Fruit fly (Drosophila melanogaster) whole organism, wandering third instar larva: ENCODE data around the gene CG4586.
A peak's percentile ranks its signal among the peaks of the same experiment; 100 is the strongest.

ENCODE experiments used
- Abd-B ChIP-seq: fragments of >200 bp; optimal IDR thresholded peaks from 2 replicates; lab custom pipeline; 2017; ENCODE audit warnings: missing biosample characterization, missing genetic modification characterization
- CG32264 ChIP-seq: fragments of 200-800 bp; sonication (Bioruptor generic); optimal IDR thresholded peaks from 2 replicates; lab custom pipeline; 2016; ENCODE audit warnings: missing biosample characterization, missing genetic modification characterization
- CG9705 ChIP-seq: fragments of 200-800 bp; sonication (Bioruptor generic); optimal IDR thresholded peaks from 2 replicates; lab custom pipeline; 2018; ENCODE audit warnings: missing biosample characterization, mild to moderate bottlenecking, missing genetic modification characterization
- CrebA ChIP-seq: fragments of 200-800 bp; sonication (Bioruptor generic); optimal IDR thresholded peaks from 2 replicates; lab custom pipeline; 2016; ENCODE audit warnings: missing biosample characterization, mild to moderate bottlenecking, missing genetic modification characterization, borderline replicate concordance
- Dfd ChIP-seq: fragments of >200 bp; optimal IDR thresholded peaks from 2 replicates; lab custom pipeline; 2017; ENCODE audit warnings: missing biosample characterization, missing genetic modification characterization
- Dif ChIP-seq: fragments of 200-275, 200-300 bp; sonication (Bioruptor generic); optimal IDR thresholded peaks from 2 replicates; lab custom pipeline; 2018; ENCODE audit warnings: missing biosample characterization, missing genetic modification characterization; ENCODE audit not compliant: partially characterized antibody
- GATAd ChIP-seq: sonication (Bioruptor generic); optimal IDR thresholded peaks from 2 replicates; lab custom pipeline; 2016; ENCODE audit warnings: missing biosample characterization, missing genetic modification characterization
- HLH106 ChIP-seq: fragments of 200-800 bp; optimal IDR thresholded peaks from 3 replicates; lab custom pipeline; 2019; ENCODE audit warnings: missing biosample characterization, mild to moderate bottlenecking, missing genetic modification characterization, moderate library complexity
- Hnf4 ChIP-seq: fragments of 200-800 bp; sonication (Bioruptor generic); optimal IDR thresholded peaks from 2 replicates; lab custom pipeline; 2016; ENCODE audit warnings: missing biosample characterization, mild to moderate bottlenecking, missing genetic modification characterization
- Hr78 ChIP-seq: fragments of >200 bp; optimal IDR thresholded peaks from 2 replicates; lab custom pipeline; 2017; ENCODE audit warnings: missing biosample characterization, missing genetic modification characterization
- Hr83 ChIP-seq: fragments of 200-300 bp; sonication (Bioruptor generic); optimal IDR thresholded peaks from 2 replicates; lab custom pipeline; 2016; ENCODE audit warnings: missing biosample characterization, mild to moderate bottlenecking, missing genetic modification characterization, moderate library complexity; ENCODE audit not compliant: poor library complexity, severe bottlenecking
- Jra ChIP-seq: sonication (Bioruptor generic); optimal IDR thresholded peaks from 2 replicates; lab custom pipeline; 2016; ENCODE audit warnings: missing biosample characterization, missing genetic modification characterization
- Mio ChIP-seq: sonication (Bioruptor generic); optimal IDR thresholded peaks from 2 replicates; lab custom pipeline; 2016; ENCODE audit warnings: missing biosample characterization, missing genetic modification characterization
- Myc ChIP-seq: fragments of >200 bp; optimal IDR thresholded peaks from 2 replicates; lab custom pipeline; 2017
- N ChIP-seq: fragments of >200 bp; optimal IDR thresholded peaks from 2 replicates; lab custom pipeline; 2018; ENCODE audit warnings: missing biosample characterization, missing external identifiers, missing genetic modification characterization
- OdsH ChIP-seq: fragments of 200-800 bp; sonication (Bioruptor generic); optimal IDR thresholded peaks from 2 replicates; lab custom pipeline; 2016; ENCODE audit warnings: missing biosample characterization, mild to moderate bottlenecking, missing genetic modification characterization
- Rel ChIP-seq, 2 experiments: fragments of 200-800 bp; sonication (Bioruptor generic) in 1 of 2; optimal IDR thresholded peaks; 2 replicates in 1 of 2; 3 replicates in 1 of 2; lab custom pipeline; 2016 to 2019; ENCODE audit warnings: mild to moderate bottlenecking in 2 of 2, missing biosample characterization in 2 of 2, missing genetic modification characterization in 2 of 2, moderate library complexity in 1 of 2
- Sp1 ChIP-seq: fragments of 200-800 bp; sonication (Bioruptor generic); optimal IDR thresholded peaks from 3 replicates; lab custom pipeline; 2019; ENCODE audit warnings: missing biosample characterization, mild to moderate bottlenecking, missing genetic modification characterization, moderate library complexity
- Vsx2 ChIP-seq: fragments of 200-300, 225-300 bp; sonication (Bioruptor generic); optimal IDR thresholded peaks from 2 replicates; lab custom pipeline; 2018; ENCODE audit warnings: missing biosample characterization, missing genetic modification characterization; ENCODE audit not compliant: partially characterized antibody
- br ChIP-seq: fragments of 200-800 bp; sonication (Bioruptor generic); optimal IDR thresholded peaks from 2 replicates; lab custom pipeline; 2016; ENCODE audit warnings: missing biosample characterization, missing genetic modification characterization
- brk ChIP-seq: fragments of 200-800 bp; sonication (Bioruptor generic); optimal IDR thresholded peaks from 2 replicates; lab custom pipeline; 2016; ENCODE audit warnings: missing biosample characterization, mild to moderate bottlenecking, missing genetic modification characterization
- dl ChIP-seq, 2 experiments: fragments of 175-275, 200-275 bp in 1 of 2; fragments of 200-275 bp in 1 of 2; sonication (Bioruptor generic); optimal IDR thresholded peaks; lab custom pipeline; 2018; ENCODE audit warnings: mild to moderate bottlenecking in 2 of 2, missing biosample characterization in 2 of 2, missing genetic modification characterization in 2 of 2, moderate library complexity in 2 of 2; ENCODE audit not compliant: partially characterized antibody in 2 of 2, insufficient read depth in 1 of 2
- dmrt93B ChIP-seq: fragments of 200-800 bp; sonication (Bioruptor generic); optimal IDR thresholded peaks from 2 replicates; lab custom pipeline; 2018; ENCODE audit warnings: missing biosample characterization, mild to moderate bottlenecking, missing genetic modification characterization
- dsf ChIP-seq: sonication (Bioruptor generic); optimal IDR thresholded peaks from 2 replicates; lab custom pipeline; 2016; ENCODE audit warnings: missing biosample characterization, missing genetic modification characterization, borderline replicate concordance
- ey ChIP-seq: fragments of 200-800 bp; sonication (Bioruptor generic); optimal IDR thresholded peaks from 2 replicates; lab custom pipeline; 2016; ENCODE audit warnings: missing biosample characterization, missing genetic modification characterization
- foxo ChIP-seq, 2 experiments: fragments of 200-800 bp; sonication (Bioruptor generic); optimal IDR thresholded peaks; 2 replicates in 1 of 2; 3 replicates in 1 of 2; lab custom pipeline; 2016 to 2017; ENCODE audit warnings: missing biosample characterization in 2 of 2, missing genetic modification characterization in 2 of 2
- fru ChIP-seq: fragments of 200-800 bp; sonication (Bioruptor generic); optimal IDR thresholded peaks from 3 replicates; lab custom pipeline; 2016; ENCODE audit warnings: missing biosample characterization, mild to moderate bottlenecking, missing genetic modification characterization
- h ChIP-seq: fragments of 200-800 bp; sonication (Bioruptor generic); optimal IDR thresholded peaks from 3 replicates; lab custom pipeline; 2016; ENCODE audit warnings: missing biosample characterization, mild to moderate bottlenecking, missing genetic modification characterization
- jim ChIP-seq: fragments of 175-275, 200-325 bp; sonication (Bioruptor generic); optimal IDR thresholded peaks from 2 replicates; lab custom pipeline; 2016; ENCODE audit warnings: missing biosample characterization, mild to moderate bottlenecking, missing genetic modification characterization
- lola ChIP-seq: fragments of >200 bp; optimal IDR thresholded peaks from 2 replicates; lab custom pipeline; 2017; ENCODE audit warnings: missing biosample characterization, missing genetic modification characterization
- pan ChIP-seq: fragments of >200 bp; optimal IDR thresholded peaks from 2 replicates; lab custom pipeline; 2017
- psq ChIP-seq: fragments of 200-800 bp; sonication (Bioruptor generic); optimal IDR thresholded peaks from 3 replicates; lab custom pipeline; 2017; ENCODE audit warnings: missing biosample characterization, mild to moderate bottlenecking, missing genetic modification characterization, moderate library complexity
- rgr ChIP-seq: fragments of 200-800 bp; sonication (Bioruptor generic); optimal IDR thresholded peaks from 3 replicates; lab custom pipeline; 2016; ENCODE audit warnings: missing biosample characterization, mild to moderate bottlenecking, missing genetic modification characterization
- sage ChIP-seq: fragments of 200-800 bp; sonication (Bioruptor generic); optimal IDR thresholded peaks from 2 replicates; lab custom pipeline; 2016; ENCODE audit warnings: missing biosample characterization, mild to moderate bottlenecking, missing genetic modification characterization
- sv ChIP-seq: fragments of 200-800 bp; sonication (Bioruptor generic); optimal IDR thresholded peaks from 3 replicates; lab custom pipeline; 2016; ENCODE audit warnings: missing biosample characterization, missing genetic modification characterization
- tai ChIP-seq: sonication (Bioruptor generic); optimal IDR thresholded peaks from 2 replicates; lab custom pipeline; 2016; ENCODE audit warnings: missing biosample characterization, missing genetic modification characterization
- usp ChIP-seq: fragments of >200 bp; optimal IDR thresholded peaks from 2 replicates; lab custom pipeline; 2017; ENCODE audit warnings: missing biosample characterization, missing genetic modification characterization
- woc ChIP-seq: sonication (Bioruptor generic); optimal IDR thresholded peaks from 2 replicates; lab custom pipeline; 2016; ENCODE audit warnings: missing biosample characterization, mild to moderate bottlenecking, missing genetic modification characterization

The CG4586 gene

dm6 chrX:7000444-7001134 is 30.9 kb downstream of the CG4586 start:
- no peak for TF ChIP-seq h (GFP tag; lab: Kevin White, UChicago)
- TF ChIP-seq fru (GFP tag; lab: Kevin White, UChicago), result peak; percentile 57
- peak; percentile 19 to 20 for TF ChIP-seq dl (GFP tag; optimal IDR thresholded peaks at IDR 0.05; lab: Kevin White, UChicago; ENCODE audit: insufficient read depth in 1 of 2, partially characterized antibody in 2 of 2)
- TF ChIP-seq Abd-B (GFP tag; lab: Kevin White, UChicago), result no peak
- no peak for TF ChIP-seq CrebA (GFP tag; lab: Kevin White, UChicago)
- TF ChIP-seq psq (GFP tag; lab: Kevin White, UChicago), result peak; percentile 55
- peak; percentile 25 for TF ChIP-seq tai (GFP tag; lab: Kevin White, UChicago)
- no peak for TF ChIP-seq Myc (lab: Kevin White, UChicago)
- TF ChIP-seq brk (GFP tag; lab: Kevin White, UChicago), result no peak
- no peak for TF ChIP-seq GATAd (GFP tag; lab: Kevin White, UChicago)
- no peak for TF ChIP-seq lola (GFP tag; lab: Kevin White, UChicago)
- TF ChIP-seq Dfd (GFP tag; lab: Kevin White, UChicago), result no peak
- TF ChIP-seq HLH106, result no peak
- peak; percentile 29 for TF ChIP-seq Sp1 (GFP tag; lab: Kevin White, UChicago)
- TF ChIP-seq CG32264 (GFP tag; lab: Kevin White, UChicago), result no peak
- TF ChIP-seq woc, result peak; percentile 86
- no peak for TF ChIP-seq CG9705 (GFP tag; lab: Kevin White, UChicago)
- no peak for TF ChIP-seq sv (GFP tag; lab: Kevin White, UChicago)
- peak; percentile 51 for TF ChIP-seq Dif (GFP tag; lab: Kevin White, UChicago)
- peak; percentile 63 for TF ChIP-seq Vsx2 (GFP tag; lab: Kevin White, UChicago)

DNA sequence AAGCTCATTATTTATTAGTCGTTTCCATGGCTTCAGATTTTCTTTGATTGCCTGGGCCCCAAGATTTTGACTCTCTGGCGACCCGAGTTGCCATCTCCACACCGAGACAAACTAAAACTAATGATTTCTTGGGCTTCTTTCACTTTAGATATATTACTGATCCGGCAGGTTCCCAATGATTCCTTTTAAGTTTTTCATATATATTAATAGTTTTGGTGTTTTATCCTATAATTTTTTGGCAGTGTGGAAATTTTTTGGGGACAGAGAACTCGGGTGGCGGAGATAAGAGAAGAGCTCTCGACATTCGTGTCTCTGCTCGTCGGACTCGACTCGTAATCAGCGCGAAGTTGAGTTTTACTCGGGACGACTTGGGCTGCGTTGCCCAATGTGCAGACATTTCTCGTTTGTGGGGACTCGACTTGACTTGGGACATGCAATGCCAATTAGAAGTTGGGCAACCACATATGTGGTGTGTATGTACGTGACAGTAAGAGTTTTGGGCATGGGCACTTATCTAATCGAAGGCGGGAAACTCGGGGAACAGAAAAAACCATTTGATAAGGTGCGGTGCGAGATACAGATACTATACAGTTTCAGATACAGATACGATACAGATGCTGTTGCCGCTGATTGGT is 31.5 kb downstream of the CG4586 start:
- no peak for TF ChIP-seq lola (GFP tag; lab: Kevin White, UChicago)
- peak; percentile 48 for TF ChIP-seq brk (GFP tag; lab: Kevin White, UChicago)
- peak; percentile 72 for TF ChIP-seq rgr
- peak; percentile 64 for TF ChIP-seq br
- no peak for TF ChIP-seq GATAd (GFP tag; lab: Kevin White, UChicago)
- peak; percentile 57 for TF ChIP-seq woc
- no peak for TF ChIP-seq Rel (GFP tag; optimal IDR thresholded peaks at IDR 0.05; lab: Kevin White, UChicago)
- TF ChIP-seq Rel (tag; optimal IDR thresholded peaks at IDR 0.05; lab: Kevin White, UChicago), result no peak
- TF ChIP-seq CG32264 (GFP tag; lab: Kevin White, UChicago), result no peak
- TF ChIP-seq jim (GFP tag; lab: Kevin White, UChicago), result no peak
- TF ChIP-seq CrebA (GFP tag; lab: Kevin White, UChicago), result no peak
- no peak for TF ChIP-seq Vsx2 (GFP tag; lab: Kevin White, UChicago)
- no peak for TF ChIP-seq usp (GFP tag; lab: Kevin White, UChicago)
- peak; percentile 64 for TF ChIP-seq OdsH (GFP tag; lab: Kevin White, UChicago)
- TF ChIP-seq Hr78 (GFP tag; lab: Kevin White, UChicago), result no peak
- peak; percentile 65 for TF ChIP-seq HLH106
- TF ChIP-seq Mio, result no peak
- no peak for TF ChIP-seq dsf (GFP tag; lab: Kevin White, UChicago)
- TF ChIP-seq Dfd (GFP tag; lab: Kevin White, UChicago), result no peak
- no peak for TF ChIP-seq sv (GFP tag; lab: Kevin White, UChicago)
- TF ChIP-seq Myc (lab: Kevin White, UChicago), result no peak
- TF ChIP-seq dl (GFP tag; optimal IDR thresholded peaks at IDR 0.05; lab: Kevin White, UChicago; ENCODE audit: insufficient read depth in 1 of 2, partially characterized antibody in 2 of 2), result no peak
- peak; percentile 46 for TF ChIP-seq Hnf4 (GFP tag; lab: Kevin White, UChicago)
- peak; percentile 50 for TF ChIP-seq Sp1 (GFP tag; lab: Kevin White, UChicago)
- TF ChIP-seq Hr83, result no peak
- TF ChIP-seq pan (lab: Kevin White, UChicago), result no peak
- peak; percentile 38 for TF ChIP-seq ey
- TF ChIP-seq foxo (GFP tag; optimal IDR thresholded peaks at IDR 0.05; lab: Kevin White, UChicago), result peak in 1 of 2 experiments; percentile 53
- TF ChIP-seq CG9705 (GFP tag; lab: Kevin White, UChicago), result no peak
- no peak for TF ChIP-seq tai (GFP tag; lab: Kevin White, UChicago)
- TF ChIP-seq fru (GFP tag; lab: Kevin White, UChicago), result peak; percentile 50
- peak; percentile 54 for TF ChIP-seq psq (GFP tag; lab: Kevin White, UChicago)
- TF ChIP-seq Jra, result no peak
- peak; percentile 32 for TF ChIP-seq dmrt93B (GFP tag; lab: Kevin White, UChicago)
- peak; percentile 76 for TF ChIP-seq h (GFP tag; lab: Kevin White, UChicago)
- TF ChIP-seq N (GFP tag; lab: Kevin White, UChicago), result no peak
- no peak for TF ChIP-seq Abd-B (GFP tag; lab: Kevin White, UChicago)
- TF ChIP-seq sage (GFP tag; lab: Kevin White, UChicago), result peak; percentile 57
- no peak for TF ChIP-seq Dif (GFP tag; lab: Kevin White, UChicago)
